Worm (Caenorhabditis elegans): ENCODE data around the gene Y53F4B.5.
"Not testable (repeated sequence)": the region's sequence is repeated elsewhere in the genome, so short reads cannot be mapped to it uniquely, and the experiment has no call there.

The Y53F4B.5 gene

DNA sequence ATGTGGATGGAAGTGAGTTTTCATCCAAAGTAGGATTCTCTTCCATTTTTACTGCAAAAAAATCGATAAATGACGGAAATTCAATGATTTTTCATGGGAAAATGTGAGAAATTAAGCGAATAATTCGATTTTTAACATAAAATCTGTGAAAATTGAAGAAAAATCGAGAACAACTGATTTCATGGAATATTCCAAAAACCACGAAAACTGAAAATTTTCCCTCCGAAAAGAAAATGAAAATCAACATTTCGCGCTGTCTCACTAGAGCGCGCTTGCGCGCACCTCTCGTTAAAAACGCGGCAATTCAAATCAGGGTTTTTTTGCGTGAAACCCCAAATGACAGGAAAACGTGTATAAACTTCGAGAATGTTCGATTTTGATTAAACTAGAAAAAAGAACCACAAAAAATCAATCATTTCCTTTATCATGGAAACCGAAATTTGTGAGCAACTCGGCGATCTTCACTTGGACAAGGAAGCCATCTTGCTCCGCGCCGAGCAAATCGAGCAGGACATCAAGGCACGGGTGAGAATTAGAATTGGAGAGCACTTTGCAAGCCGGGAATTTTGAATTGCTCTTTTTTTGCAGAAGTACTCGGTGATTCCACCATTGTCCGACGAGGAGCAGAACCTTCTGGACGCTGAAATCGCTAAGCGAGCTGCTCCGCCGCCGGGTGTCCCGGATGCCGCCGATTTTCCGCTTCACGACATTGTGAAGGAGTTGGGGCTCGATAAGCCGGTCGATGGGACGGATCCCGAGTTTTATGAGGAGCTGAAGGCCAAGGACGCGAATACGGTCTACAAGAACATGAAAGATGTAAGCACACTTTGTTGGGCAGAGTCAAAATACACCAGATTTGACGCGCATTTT, 26.8 kb upstream of the Y53F4B.5 start, which contains the start of the genes Y53F4B.9 and Y53F4B.11:
Y53F4B.9 (minus strand) TSS at position 51 of the 870 bp plus-strand sequence.
Y53F4B.11 (plus strand) TSS at position 383 of the 870 bp plus-strand sequence.
- TF ChIP-seq pes-1 (GFP tag; IDR thresholded peaks at IDR 0.05) = no peak
- peak; percentile 35 for TF ChIP-seq F13C5.2 (tag; optimal IDR thresholded peaks at IDR 0.05)
- TF ChIP-seq ama-1 (optimal IDR thresholded peaks at IDR 0.05) = no peak
- peak; percentile 44; the same call in 1 of the 2 replicates for TF ChIP-seq tbx-37 (GFP tag; conservative IDR thresholded peaks at IDR 0.05)
- TF ChIP-seq sea-1 (GFP tag; conservative IDR thresholded peaks at IDR 0.05) = peak; percentile 19; the same call in 1 of the 2 replicates

DNA sequence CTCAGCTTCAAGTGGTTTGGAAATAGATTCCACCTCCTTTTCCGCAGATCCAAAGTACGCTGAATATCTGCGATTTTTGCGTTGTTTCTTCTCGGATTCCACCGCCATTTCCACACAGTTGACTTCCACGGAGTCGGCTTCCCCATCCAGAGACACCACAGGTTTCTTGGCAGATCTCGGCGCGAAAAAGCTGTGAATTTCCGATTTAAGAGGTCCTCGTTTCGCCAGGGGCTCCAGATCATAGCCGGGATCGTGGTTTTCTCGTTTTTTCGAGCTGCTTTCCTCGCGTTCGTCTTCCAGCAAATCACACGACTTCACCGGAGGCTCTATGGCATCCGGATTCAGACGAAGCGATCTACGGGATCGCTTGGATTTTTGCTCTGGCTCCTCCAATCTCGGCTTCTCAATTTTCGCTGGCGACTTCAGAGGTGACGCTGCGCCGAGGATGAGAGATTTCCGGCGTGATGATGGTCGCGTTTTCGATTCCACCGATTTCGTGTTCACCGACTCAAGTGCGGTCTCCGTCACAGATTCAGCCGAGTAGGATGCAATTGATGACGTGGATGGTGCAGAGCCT, 24.8 kb upstream of the Y53F4B.5 start:
- TF ChIP-seq tbx-11 (GFP tag; IDR thresholded peaks at IDR 0.05) (no peak), pes-1 (GFP tag; IDR thresholded peaks at IDR 0.05) (0 out of 2 replicates have a peak, but pooled peaks have one; percentile 23)

DNA sequence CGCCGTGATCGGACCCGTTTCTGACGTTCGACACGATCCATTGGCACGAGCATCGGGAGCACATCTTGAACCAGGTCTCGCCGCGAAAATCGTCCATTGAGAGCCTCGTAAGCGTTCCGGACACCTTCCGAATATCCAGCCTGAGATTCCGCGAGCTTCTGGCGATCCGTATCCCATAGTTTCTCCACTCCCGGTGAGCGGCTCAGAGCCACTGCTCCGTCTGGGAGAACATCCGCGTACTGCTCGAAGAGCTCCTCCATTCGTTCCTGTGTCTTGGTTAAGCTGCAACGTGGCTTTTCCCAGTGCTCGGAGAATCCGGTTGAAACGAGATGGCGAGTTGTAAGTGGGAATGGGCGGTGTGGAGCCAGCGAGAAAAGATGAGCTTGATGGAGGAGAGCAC, 21.3 kb upstream of the Y53F4B.5 start:
- no peak for TF ChIP-seq F13C5.2 (tag; optimal IDR thresholded peaks at IDR 0.05)
- no peak for TF ChIP-seq flt-1 (GFP tag; IDR thresholded peaks at IDR 0.05)
- no peak for TF ChIP-seq tbx-11 (GFP tag; IDR thresholded peaks at IDR 0.05)
- TF ChIP-seq sea-1 (GFP tag; conservative IDR thresholded peaks at IDR 0.05) = no peak
- no peak for TF ChIP-seq pes-1 (GFP tag; IDR thresholded peaks at IDR 0.05)
- TF ChIP-seq scrt-1 (GFP tag; IDR thresholded peaks at IDR 0.05) = no peak
- TF ChIP-seq ceh-36 (tag; optimal IDR thresholded peaks at IDR 0.05) = no peak
- TF ChIP-seq hnd-1 (tag; optimal IDR thresholded peaks at IDR 0.05) = no peak
- TF ChIP-seq tbx-37 (GFP tag; conservative IDR thresholded peaks at IDR 0.05) = no peak
- TF ChIP-seq B0310.2 (tag; optimal IDR thresholded peaks at IDR 0.05) = no peak
- no peak for TF ChIP-seq ceh-13 (GFP tag; optimal IDR thresholded peaks at IDR 0.05)
- no peak for TF ChIP-seq hmbx-1 (tag; optimal IDR thresholded peaks at IDR 0.05)
- no peak for TF ChIP-seq hmg-4 (GFP tag; optimal IDR thresholded peaks at IDR 0.05)

DNA sequence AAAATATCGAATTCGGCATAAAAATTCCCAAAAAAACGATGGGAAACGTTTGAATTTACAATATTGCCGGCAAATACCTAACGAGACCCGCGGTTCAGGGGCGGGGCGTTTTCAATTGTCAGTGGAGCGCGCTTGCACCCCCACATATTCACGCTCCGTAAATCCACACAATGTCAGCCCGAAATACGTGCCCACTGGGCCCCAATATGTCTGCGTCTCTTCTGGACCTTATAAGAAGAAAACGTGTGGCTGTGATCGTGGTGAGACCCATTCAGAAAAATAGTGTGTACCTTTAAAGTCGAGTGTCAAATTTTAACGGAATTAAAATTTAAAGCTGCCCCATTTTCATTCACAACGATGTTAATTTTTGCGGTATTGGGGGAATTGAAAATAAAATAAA, 20.7 kb upstream of the Y53F4B.5 start:
- TF ChIP-seq hnd-1 (tag; optimal IDR thresholded peaks at IDR 0.05) (no peak), F13C5.2 (tag; optimal IDR thresholded peaks at IDR 0.05) (no peak)

DNA sequence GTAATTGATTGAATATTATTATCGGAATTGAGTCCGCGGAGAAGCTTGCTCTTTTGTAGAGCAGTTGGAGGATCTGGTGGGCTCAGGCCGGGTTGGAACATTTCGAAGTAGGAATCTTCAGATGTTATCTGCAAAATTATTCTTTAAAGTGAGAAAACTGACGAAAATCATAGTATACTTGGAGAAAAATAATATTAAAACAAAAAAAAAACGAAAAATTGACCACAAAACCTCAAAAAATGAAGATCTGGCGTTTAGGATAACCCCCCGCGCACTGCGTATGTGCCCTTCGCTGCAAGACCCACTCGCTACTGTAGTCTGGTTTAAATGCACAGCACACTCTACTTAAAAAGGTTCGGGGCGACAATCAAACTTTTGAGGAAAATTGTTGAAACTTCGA, 19.6 kb upstream of the Y53F4B.5 start, which contains the start of gene Y53F4B.10:
Y53F4B.10 (minus strand) TSS at position 101 of the 400 bp plus-strand sequence.
- TF ChIP-seq ama-1 (optimal IDR thresholded peaks at IDR 0.05) = no peak
- no peak for TF ChIP-seq pes-1 (GFP tag; IDR thresholded peaks at IDR 0.05)
- TF ChIP-seq flt-1 (GFP tag; IDR thresholded peaks at IDR 0.05) = no peak

DNA sequence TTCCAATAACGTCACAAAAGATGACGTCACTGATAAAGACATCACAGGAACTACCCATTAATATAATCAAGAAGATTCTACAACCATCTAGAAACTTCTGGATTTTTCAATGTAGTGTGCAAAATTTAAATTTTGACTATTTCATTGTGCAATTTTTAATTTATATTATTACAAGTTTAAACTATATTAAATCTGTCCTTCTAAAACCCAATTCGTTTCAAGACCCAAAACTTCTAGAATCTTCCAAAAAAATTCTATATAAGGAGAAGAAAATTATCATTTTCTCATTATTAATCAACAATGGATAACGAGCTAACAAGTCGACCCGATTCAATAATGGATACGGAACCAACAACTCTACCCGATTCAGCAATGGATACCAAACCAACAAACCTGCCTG, 8.8 kb upstream of the Y53F4B.5 start, which contains the start of gene Y53F4B.7:
Y53F4B.7 (plus strand) TSS at position 301 of the 400 bp plus-strand sequence.
- TF ChIP-seq F13C5.2 (tag; optimal IDR thresholded peaks at IDR 0.05); tbx-11 (GFP tag; IDR thresholded peaks at IDR 0.05); pes-1 (GFP tag; IDR thresholded peaks at IDR 0.05): not testable (repeated sequence)

DNA sequence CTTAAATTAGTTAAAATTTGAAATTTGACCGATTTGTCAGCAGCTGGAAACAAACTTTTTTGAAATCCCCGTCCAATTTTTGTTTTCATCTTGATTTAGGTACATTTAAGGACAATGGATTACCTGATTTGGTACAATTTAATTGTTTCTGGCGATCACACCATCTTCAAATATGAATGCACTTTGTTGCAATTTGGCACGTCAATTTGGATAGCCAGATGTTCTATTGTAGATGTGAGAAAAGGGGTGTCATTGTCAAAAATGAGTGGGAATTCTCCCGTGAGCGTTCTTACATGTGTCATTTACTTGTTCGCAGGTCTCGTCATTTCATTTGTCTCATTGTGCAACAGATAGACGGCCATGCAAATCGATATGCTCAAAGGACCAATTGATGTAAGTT, 4.4 kb upstream of the Y53F4B.5 start, which contains the start of gene Y53F4B.43:
Y53F4B.43 (plus strand) TSS at position 301 of the 400 bp plus-strand sequence.
- not testable (repeated sequence) for TF ChIP-seq hmg-4 (GFP tag; optimal IDR thresholded peaks at IDR 0.05); hmbx-1 (tag; optimal IDR thresholded peaks at IDR 0.05); ama-1 (optimal IDR thresholded peaks at IDR 0.05)

DNA sequence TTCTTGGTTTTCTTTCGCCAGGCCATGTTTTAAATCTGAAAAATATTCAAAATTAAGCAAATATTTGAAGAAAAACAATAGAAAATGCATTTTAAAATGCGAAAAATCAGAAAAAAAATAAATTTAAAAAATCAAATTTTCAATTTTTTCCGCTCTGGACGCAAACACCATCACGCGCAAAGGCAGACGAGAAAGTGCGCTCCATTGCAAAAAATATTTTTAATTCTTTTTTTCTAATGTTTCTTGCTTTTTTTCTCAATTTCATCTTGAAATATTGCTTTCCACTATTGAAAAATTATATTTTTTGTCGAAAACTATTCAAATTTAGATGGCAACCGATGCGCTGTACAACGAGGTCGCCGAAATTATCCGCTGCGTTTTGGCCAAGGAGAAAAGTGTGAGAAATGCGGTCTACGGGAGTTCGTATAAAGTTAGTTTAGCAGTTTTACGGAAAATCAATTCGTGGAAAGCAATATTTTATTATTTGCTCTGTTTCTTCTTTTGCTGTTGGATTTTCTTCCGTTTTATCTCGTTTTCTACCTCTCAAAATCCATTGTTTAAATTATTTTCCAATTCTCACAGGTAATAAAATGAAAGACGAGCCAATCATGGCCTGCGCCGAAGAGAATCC, 14.4 kb downstream of the Y53F4B.5 start, which contains the start of the genes pole-4, nsun-5 and metl-2:
pole-4 (minus strand) TSS at position 35 of the 631 bp plus-strand sequence.
nsun-5 (plus strand) TSS at position 298 of the 631 bp plus-strand sequence.
metl-2 (plus strand) TSS at position 581 of the 631 bp plus-strand sequence.
- TF ChIP-seq tbx-11 (GFP tag; IDR thresholded peaks at IDR 0.05) = no peak
- TF ChIP-seq ceh-13 (GFP tag; optimal IDR thresholded peaks at IDR 0.05) = no peak
- TF ChIP-seq ceh-36 (tag; optimal IDR thresholded peaks at IDR 0.05) = no peak
- peak; percentile 5 for TF ChIP-seq F13C5.2 (tag; optimal IDR thresholded peaks at IDR 0.05)
- no peak for TF ChIP-seq tbx-37 (GFP tag; conservative IDR thresholded peaks at IDR 0.05)
- TF ChIP-seq hnd-1 (tag; optimal IDR thresholded peaks at IDR 0.05) = no peak
- no peak for TF ChIP-seq hmg-4 (GFP tag; optimal IDR thresholded peaks at IDR 0.05)
- TF ChIP-seq sea-1 (GFP tag; conservative IDR thresholded peaks at IDR 0.05) = no peak
- TF ChIP-seq B0310.2 (tag; optimal IDR thresholded peaks at IDR 0.05) = no peak

DNA sequence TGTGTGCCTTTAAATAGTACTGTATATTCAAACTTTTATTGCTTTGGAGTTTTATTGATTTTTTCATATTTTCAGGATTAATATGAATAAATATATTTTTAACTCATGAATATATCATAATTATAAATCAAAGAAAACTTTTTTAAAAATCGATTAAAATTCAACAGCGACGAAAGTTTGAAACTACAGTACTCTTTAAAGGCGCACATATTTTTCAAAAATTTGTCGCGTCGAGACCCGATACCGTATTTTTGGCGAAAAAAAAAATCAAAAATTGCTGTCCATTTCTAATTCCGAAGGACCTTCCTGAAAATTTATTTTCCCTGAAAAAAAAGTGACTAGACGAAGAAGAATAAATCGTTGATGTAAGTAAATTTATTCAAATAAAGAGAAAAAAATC, 15.5 kb downstream of the Y53F4B.5 start:
- no peak for TF ChIP-seq scrt-1 (GFP tag; IDR thresholded peaks at IDR 0.05)
- TF ChIP-seq hmbx-1 (tag; optimal IDR thresholded peaks at IDR 0.05) = no peak
- no peak for TF ChIP-seq sea-1 (GFP tag; conservative IDR thresholded peaks at IDR 0.05)
- TF ChIP-seq B0310.2 (tag; optimal IDR thresholded peaks at IDR 0.05) = no peak
- no peak for TF ChIP-seq ama-1 (optimal IDR thresholded peaks at IDR 0.05)
- no peak for TF ChIP-seq aly-1 (tag; optimal IDR thresholded peaks at IDR 0.05)

Measured in whole organism, early embryonic.